Worm (Caenorhabditis elegans) whole organism, L2 larva: ENCODE data around the gene C06C6.7.

Source experiments
- C34F6.9 ChIP-seq: fragments of 150-350 bp; optimal IDR thresholded peaks from 2 replicates; lab custom pipeline; 2014; ENCODE audit warnings: missing biosample characterization, missing genetic modification characterization
- aly-2 ChIP-seq: fragments of 150-350 bp; optimal IDR thresholded peaks from 2 replicates; lab custom pipeline; 2014; ENCODE audit warnings: missing biosample characterization, missing genetic modification characterization
- blmp-1 ChIP-seq: sonication (generic microtip); optimal IDR thresholded peaks from 2 replicates; lab custom pipeline; 2017; ENCODE audit warnings: missing genetic modification characterization, mild to moderate bottlenecking, missing compliant biosample characterization, antibody characterized with exemption, moderate library complexity; ENCODE audit not compliant: insufficient read depth
- ceh-82 ChIP-seq: fragments of 150-350 bp; optimal IDR thresholded peaks from 2 replicates; lab custom pipeline; 2014; ENCODE audit warnings: missing biosample characterization, missing genetic modification characterization
- crh-2 ChIP-seq: sonication (generic microtip); optimal IDR thresholded peaks from 2 replicates; lab custom pipeline; 2017; ENCODE audit warnings: missing biosample characterization, missing genetic modification characterization
- fos-1 ChIP-seq: fragments of 150-350 bp; optimal IDR thresholded peaks from 2 replicates; lab custom pipeline; 2014; ENCODE audit warnings: missing biosample characterization, missing genetic modification characterization
- gmeb-1 ChIP-seq: fragments of 150-350 bp; optimal IDR thresholded peaks from 2 replicates; lab custom pipeline; 2014; ENCODE audit warnings: missing biosample characterization, missing genetic modification characterization
- lin-13 ChIP-seq: fragments of 150-350 bp; optimal IDR thresholded peaks from 2 replicates; lab custom pipeline; 2014; ENCODE audit warnings: missing biosample characterization, missing genetic modification reagents, missing genetic modification characterization
- lin-39 ChIP-seq: fragments of 150-350 bp; optimal IDR thresholded peaks from 2 replicates; lab custom pipeline; 2014; ENCODE audit warnings: missing biosample characterization, missing genetic modification reagents, missing genetic modification characterization
- nhr-129 ChIP-seq: fragments of 150-350 bp; optimal IDR thresholded peaks from 2 replicates; lab custom pipeline; 2014; ENCODE audit warnings: missing biosample characterization, missing genetic modification characterization
- nhr-23 ChIP-seq: fragments of 150-350 bp; optimal IDR thresholded peaks from 2 replicates; lab custom pipeline; 2014; ENCODE audit warnings: missing biosample characterization, missing genetic modification reagents, missing genetic modification characterization
- nhr-77 ChIP-seq: fragments of 150-350 bp; optimal IDR thresholded peaks from 2 replicates; lab custom pipeline; 2014; ENCODE audit warnings: missing biosample characterization, missing genetic modification characterization
- unc-62 ChIP-seq: fragments of 150-350 bp; optimal IDR thresholded peaks from 2 replicates; lab custom pipeline; 2014; ENCODE audit warnings: missing biosample characterization, missing genetic modification reagents, missing genetic modification characterization
- ztf-4 ChIP-seq: fragments of 150-350 bp; optimal IDR thresholded peaks from 2 replicates; lab custom pipeline; 2014; ENCODE audit warnings: missing biosample characterization, missing genetic modification characterization

DNA sequence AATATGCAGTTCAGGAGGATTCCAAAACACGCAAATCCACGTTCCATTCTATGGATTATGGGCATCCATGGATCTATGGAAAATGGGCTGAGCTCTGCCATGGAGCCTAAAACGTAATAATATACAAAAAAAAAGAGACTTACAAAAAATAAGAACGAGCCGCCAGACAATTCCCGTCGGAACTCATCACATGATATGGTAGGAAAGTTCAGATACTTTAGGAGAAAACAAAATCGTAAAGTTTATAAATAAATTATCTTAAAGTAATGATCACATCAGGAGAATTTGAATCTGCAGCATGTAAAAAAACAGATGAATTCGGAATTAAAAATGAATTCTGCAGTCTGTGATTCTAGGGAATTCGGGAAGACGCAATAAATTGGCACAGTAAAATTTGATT lies 23.7 kb downstream of the C06C6.7 start, which contains the start of gene str-232:
- TF ChIP-seq nhr-129 (tag; lab: Kevin White, UChicago): no peak
- no peak for TF ChIP-seq nhr-77 (tag; lab: Kevin White, UChicago)
- no peak for TF ChIP-seq lin-39
- TF ChIP-seq ztf-4 (tag; lab: Kevin White, UChicago): no peak
- no peak for TF ChIP-seq unc-62 (GFP tag; lab: Kevin White, UChicago)
- TF ChIP-seq lin-13 (GFP tag; lab: Kevin White, UChicago): no peak
- TF ChIP-seq blmp-1: no peak
- TF ChIP-seq crh-2: no peak
- no peak for TF ChIP-seq nhr-23
- TF ChIP-seq gmeb-1 (tag; lab: Kevin White, UChicago): no peak
- no peak for TF ChIP-seq aly-2 (tag; lab: Kevin White, UChicago)
- TF ChIP-seq fos-1 (tag; lab: Kevin White, UChicago): no peak
- TF ChIP-seq ceh-82 (tag; lab: Kevin White, UChicago): no peak
- no peak for TF ChIP-seq C34F6.9 (tag; lab: Kevin White, UChicago)
